Fruit fly (Drosophila melanogaster) whole organism, pupa: Measurements from ENCODE around the gene Pus10.

ENCODE experiments used
- CG14655 ChIP-seq: fragments of 200-800 bp; sonication (Bioruptor generic); optimal IDR thresholded peaks from 3 replicates; lab custom pipeline; 2017; ENCODE audit warnings: mild to moderate bottlenecking, missing biosample characterization, missing genetic modification reagents, missing genetic modification characterization
- CG34367 ChIP-seq: fragments of 200-800 bp; sonication (Bioruptor generic); optimal IDR thresholded peaks from 2 replicates; lab custom pipeline; 2018; ENCODE audit warnings: missing biosample characterization, mild to moderate bottlenecking, missing genetic modification characterization
- CG4496 ChIP-seq: fragments of 200-800 bp; sonication (Bioruptor generic); IDR thresholded peaks from 3 replicates; pipeline ENCODE4 v1.3.6; 2022; ENCODE audit warnings: missing biosample characterization, missing genetic modification characterization
- CG8159 ChIP-seq: fragments of 200-800 bp; sonication (Bioruptor generic); optimal IDR thresholded peaks from 3 replicates; lab custom pipeline; 2018; ENCODE audit warnings: missing biosample characterization, mild to moderate bottlenecking, missing genetic modification characterization, moderate library complexity
- CG8301 ChIP-seq: fragments of 200-800 bp; sonication (Bioruptor generic); optimal IDR thresholded peaks from 2 replicates; lab custom pipeline; 2018; ENCODE audit warnings: missing biosample characterization, mild to moderate bottlenecking, missing genetic modification characterization
- CG9948 ChIP-seq: fragments of 200-800 bp; sonication (Bioruptor generic); optimal IDR thresholded peaks from 2 replicates; lab custom pipeline; 2018; ENCODE audit warnings: missing biosample characterization, mild to moderate bottlenecking, missing genetic modification characterization, moderate library complexity
- D1 ChIP-seq: fragments of 200-800 bp; sonication (Bioruptor generic); optimal IDR thresholded peaks from 2 replicates; lab custom pipeline; 2018; ENCODE audit warnings: missing biosample characterization, mild to moderate bottlenecking, missing genetic modification characterization, moderate library complexity
- EcR ChIP-seq: fragments of 200-800 bp; sonication (Bioruptor generic); optimal IDR thresholded peaks from 3 replicates; lab custom pipeline; 2019; ENCODE audit warnings: missing biosample characterization, missing genetic modification characterization, mild to moderate bottlenecking, moderate library complexity, missing genetic modification reagents
- Ets98B ChIP-seq: fragments of 200-800 bp; sonication (Bioruptor generic); IDR thresholded peaks from 2 replicates; pipeline ENCODE4 v1.3.6; 2022; ENCODE audit warnings: missing biosample characterization, missing genetic modification characterization
- Pif1B ChIP-seq: fragments of 200-800 bp; sonication (Bioruptor generic); optimal IDR thresholded peaks from 3 replicates; lab custom pipeline; 2016; ENCODE audit warnings: missing biosample characterization, missing genetic modification characterization
- Snoo ChIP-seq: fragments of 200-800 bp; sonication (Bioruptor generic); optimal IDR thresholded peaks from 3 replicates; lab custom pipeline; 2017; ENCODE audit warnings: missing biosample characterization, mild to moderate bottlenecking, missing genetic modification characterization, inconsistent platforms

dm6 chr2L:109098-109799, 45.9 kb downstream of the Pus10 start:
- no peak for TF ChIP-seq D1
- TF ChIP-seq CG14655 (GFP tag; lab: Kevin White, UChicago) = no peak
- TF ChIP-seq Pif1B (GFP tag; lab: Kevin White, UChicago) = no peak
- peak; percentile 32 for TF ChIP-seq EcR (GFP tag; lab: Kevin White, UChicago)
- no peak for TF ChIP-seq CG34367 (tag; lab: Kevin White, UChicago)
- TF ChIP-seq Snoo (tag; lab: Kevin White, UChicago) = no peak
- no peak for TF ChIP-seq CG8301 (tag; lab: Kevin White, UChicago)
- no peak for TF ChIP-seq CG4496 (GFP tag; lab: Robert Waterston, UW)
- TF ChIP-seq CG9948 (tag; lab: Kevin White, UChicago) = no peak
- no peak for TF ChIP-seq CG8159
- TF ChIP-seq Ets98B (GFP tag; lab: Robert Waterston, UW) = no peak
